Worm (Caenorhabditis elegans): Measurements from ENCODE around the gene Y69A2AR.31.

DNA sequence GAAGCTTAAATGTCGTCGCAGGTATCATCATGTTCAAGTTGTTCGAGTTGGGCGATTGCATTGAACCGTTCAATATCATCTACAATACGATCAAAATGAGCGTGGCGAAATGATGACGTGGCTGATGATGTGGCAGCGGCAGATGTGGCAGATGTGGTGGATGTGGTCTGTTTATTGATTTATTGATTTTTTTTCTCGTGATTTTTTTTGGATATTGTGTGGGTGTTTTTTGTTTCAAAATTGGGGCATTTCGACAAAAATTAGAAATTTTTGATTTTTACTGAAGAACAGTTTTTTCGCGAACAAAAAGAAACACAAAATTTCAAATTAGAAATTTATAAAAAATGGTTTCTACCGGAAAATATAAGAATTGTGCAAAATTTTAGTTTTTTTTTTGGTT is 16.5 kb upstream of the Y69A2AR.31 start:
- TF ChIP-seq npax-4 (tag; optimal IDR thresholded peaks at IDR 0.05) (no peak), hlh-30 (tag; optimal IDR thresholded peaks at IDR 0.05; ENCODE audit: insufficient read depth) (no peak), ahr-1 (tag; optimal IDR thresholded peaks at IDR 0.05) (no peak), K09A11.1 (tag; optimal IDR thresholded peaks at IDR 0.05; ENCODE audit: insufficient read depth) (no peak), hlh-8 (tag; optimal IDR thresholded peaks at IDR 0.05) (no peak)
